Fruit fly (Drosophila melanogaster): Measurements from ENCODE around the gene CG4558.

CG4558 gene

dm6 chrX:6861523-6862077 lies 12.0 kb downstream of the CG4558 start (continued):
- TF ChIP-seq CG2116 (GFP tag; optimal IDR thresholded peaks at IDR 0.05) (no peak), Bdp1 (GFP tag; optimal IDR thresholded peaks at IDR 0.05) (no peak), gsb-n (tag; optimal IDR thresholded peaks at IDR 0.05) (peak; percentile 21), Dek (tag; optimal IDR thresholded peaks at IDR 0.05) (peak; percentile 67), wek (GFP tag; optimal IDR thresholded peaks at IDR 0.05) (no peak), dm (GFP tag; optimal IDR thresholded peaks at IDR 0.05) (peak; percentile 10), sc (optimal IDR thresholded peaks at IDR 0.05) (no peak), sc (GFP tag; optimal IDR thresholded peaks at IDR 0.05) (no peak), hkb (optimal IDR thresholded peaks at IDR 0.05) (no peak), hkb (GFP tag; IDR thresholded peaks at IDR 0.05) (peak; percentile 29; the same call in 1 of the 2 replicates), Nf-YA (GFP tag; IDR thresholded peaks at IDR 0.05) (peak; percentile 48; the same call in 1 of the 2 replicates), CG11696 (GFP tag; IDR thresholded peaks at IDR 0.05) (0 out of 2 replicates have a peak, but pooled peaks have one; percentile 16), CG17802 (tag; optimal IDR thresholded peaks at IDR 0.05) (no peak), Antp (GFP tag; optimal IDR thresholded peaks at IDR 0.05) (no peak), pfk (GFP tag; optimal IDR thresholded peaks at IDR 0.05) (peak; percentile 95), twi (tag; optimal IDR thresholded peaks at IDR 0.05) (peak; percentile 5), CG13775 (GFP tag; optimal IDR thresholded peaks at IDR 0.05) (peak; percentile 24), sqz (GFP tag; optimal IDR thresholded peaks at IDR 0.05) (peak; percentile 85), CG31441 (GFP tag; IDR thresholded peaks at IDR 0.05) (peak; percentile 41), D19A (tag; optimal IDR thresholded peaks at IDR 0.05) (peak; percentile 41), phol (tag; optimal IDR thresholded peaks at IDR 0.05) (peak; percentile 45), fd96Cb (tag; optimal IDR thresholded peaks at IDR 0.05) (peak; percentile 42), CG7271 (tag; optimal IDR thresholded peaks at IDR 0.05) (no peak), dysf (GFP tag; IDR thresholded peaks at IDR 0.05) (peak; percentile 77), hbn (GFP tag; IDR thresholded peaks at IDR 0.05; ENCODE audit: partially characterized antibody) (peak; percentile 35; the same call in 1 of the 2 replicates), Usf (GFP tag; optimal IDR thresholded peaks at IDR 0.05) (peak; percentile 42), ewg (GFP tag; optimal IDR thresholded peaks at IDR 0.05) (peak; percentile 16), ap (GFP tag; IDR thresholded peaks at IDR 0.05) (no peak), Blimp-1 (GFP tag; optimal IDR thresholded peaks at IDR 0.05) (peak; percentile 22), grn (GFP tag; optimal IDR thresholded peaks at IDR 0.05) (peak; percentile 89), tx (GFP tag; optimal IDR thresholded peaks at IDR 0.05) (peak; percentile 60), crp (GFP tag; optimal IDR thresholded peaks at IDR 0.05) (no peak), bab2 (GFP tag; optimal IDR thresholded peaks at IDR 0.05) (peak; percentile 39), Atf-2 (GFP tag; optimal IDR thresholded peaks at IDR 0.05) (no peak), Bteb2 (GFP tag; optimal IDR thresholded peaks at IDR 0.05) (no peak), lbe (GFP tag; optimal IDR thresholded peaks at IDR 0.05) (peak; percentile 36), MESR4 (GFP tag; optimal IDR thresholded peaks at IDR 0.05) (no peak), kay (GFP tag; optimal IDR thresholded peaks at IDR 0.05) (peak; percentile 12), sob (GFP tag; IDR thresholded peaks at IDR 0.05) (peak; percentile 66), so (GFP tag; IDR thresholded peaks at IDR 0.05) (peak; percentile 66; the same call in 2 of the 3 replicates), pum (GFP tag; optimal IDR thresholded peaks at IDR 0.05) (peak; percentile 22), odd (GFP tag; optimal IDR thresholded peaks at IDR 0.05) (no peak), CG5953 (GFP tag; IDR thresholded peaks at IDR 0.05) (no peak), kah (GFP tag; optimal IDR thresholded peaks at IDR 0.05) (no peak), CrebB (tag; optimal IDR thresholded peaks at IDR 0.05) (no peak), CG7556 (GFP tag; optimal IDR thresholded peaks at IDR 0.05) (peak; percentile 17), CG30403 (GFP tag; optimal IDR thresholded peaks at IDR 0.05) (peak; percentile 37), CG10543 (GFP tag; optimal IDR thresholded peaks at IDR 0.05) (peak; percentile 97), CG7357 (GFP tag; IDR thresholded peaks at IDR 0.05) (no peak; the same call in 2 of the 3 replicates), zfh1 (GFP tag; IDR thresholded peaks at IDR 0.05) (peak; percentile 69), ase (GFP tag; IDR thresholded peaks at IDR 0.05) (no peak)

Measured in whole organism, embryonic.